Comparison of ENCODE assay signal across 4 fruit fly cellular contexts in genomic region chrX:18101098-18101711, dm6.
TF ChIP-seq lines count a peak whose summit lies in the region.

Mvb12 (minus strand) TSS chrX:18101314.

- no peak for TF ChIP-seq CTCF in whole organism, embryonic (GFP tag; optimal IDR thresholded peaks at IDR 0.05; lab: Kevin White, UChicago)

TF ChIP-seq in whole organism, adult, 20 proteins besides CTCF, POLR2A, EP300 and RAD21:
- TF ChIP-seq cic (GFP tag; optimal IDR thresholded peaks at IDR 0.05; lab: Kevin White, UChicago): no peak
- peak; percentile 25 for TF ChIP-seq CG7101 (tag; optimal IDR thresholded peaks at IDR 0.05; lab: Kevin White, UChicago)
- TF ChIP-seq CG14711 (tag; optimal IDR thresholded peaks at IDR 0.05; lab: Kevin White, UChicago): no peak
- peak; percentile 31 for TF ChIP-seq CG1620 (GFP tag; optimal IDR thresholded peaks at IDR 0.05; lab: Kevin White, UChicago)
- TF ChIP-seq CG12768 (GFP tag; optimal IDR thresholded peaks at IDR 0.05; lab: Kevin White, UChicago): no peak
- peak; percentile 50 for TF ChIP-seq Mnt (GFP tag; optimal IDR thresholded peaks at IDR 0.05; lab: Kevin White, UChicago)
- no peak for TF ChIP-seq CG5204 (GFP tag; optimal IDR thresholded peaks at IDR 0.05; lab: Kevin White, UChicago)
- no peak for TF ChIP-seq CG11617 (GFP tag; optimal IDR thresholded peaks at IDR 0.05; lab: Kevin White, UChicago)
- no peak for TF ChIP-seq kay (GFP tag; lab: Kevin White, UChicago; ENCODE audit: borderline replicate concordance)
- TF ChIP-seq cnc (optimal IDR thresholded peaks at IDR 0.05; lab: Kevin White, UChicago): peak in 1 of 2 experiments; percentile 72
- TF ChIP-seq ovo (GFP tag; optimal IDR thresholded peaks at IDR 0.05; lab: Kevin White, UChicago): no peak
- TF ChIP-seq pad (GFP tag; optimal IDR thresholded peaks at IDR 0.05; lab: Kevin White, UChicago): no peak
- TF ChIP-seq Clk (GFP tag; optimal IDR thresholded peaks at IDR 0.05; lab: Kevin White, UChicago): no peak
- TF ChIP-seq Crg-1 (GFP tag; optimal IDR thresholded peaks at IDR 0.05; lab: Kevin White, UChicago): no peak
- TF ChIP-seq toe (GFP tag; optimal IDR thresholded peaks at IDR 0.05; lab: Kevin White, UChicago): no peak
- peak; percentile 34 for TF ChIP-seq bab1 (GFP tag; optimal IDR thresholded peaks at IDR 0.05; lab: Kevin White, UChicago)
- peak; percentile 86 for TF ChIP-seq tj (GFP tag; optimal IDR thresholded peaks at IDR 0.05; lab: Kevin White, UChicago)

TF ChIP-seq in whole organism, embryonic, 481 proteins besides CTCF, POLR2A, EP300 and RAD21 (continues in another document):
- no peak for TF ChIP-seq Dfd (GFP tag; optimal IDR thresholded peaks at IDR 0.05; lab: Kevin White, UChicago)
- TF ChIP-seq CG14710 (tag; optimal IDR thresholded peaks at IDR 0.05; lab: Kevin White, UChicago): peak; percentile 15
- TF ChIP-seq ara (GFP tag; IDR thresholded peaks at IDR 0.05; lab: Robert Waterston, UW): 0 out of 2 replicates have a peak, but pooled peaks have one; percentile 20
- no peak for TF ChIP-seq H2.0 (GFP tag; IDR thresholded peaks at IDR 0.05; lab: Robert Waterston, UW)
- no peak for TF ChIP-seq Ets97D (GFP tag; optimal IDR thresholded peaks at IDR 0.05; lab: Kevin White, UChicago)
- TF ChIP-seq Ptx1 (GFP tag; IDR thresholded peaks at IDR 0.05; lab: Robert Waterston, UW): no peak
- TF ChIP-seq Fer3 (tag; optimal IDR thresholded peaks at IDR 0.05; lab: Kevin White, UChicago): no peak
- TF ChIP-seq CoRest (tag; optimal IDR thresholded peaks at IDR 0.05; lab: Kevin White, UChicago): peak; percentile 13
- TF ChIP-seq onecut (GFP tag; IDR thresholded peaks at IDR 0.05; lab: Robert Waterston, UW): no peak
- peak; percentile 54; the same call in 1 of the 2 replicates for TF ChIP-seq ato (GFP tag; IDR thresholded peaks at IDR 0.05; lab: Robert Waterston, UW; ENCODE audit: partially characterized antibody)
- TF ChIP-seq Fer2 (tag; optimal IDR thresholded peaks at IDR 0.05; lab: Kevin White, UChicago): no peak
- TF ChIP-seq CG7987 (GFP tag; optimal IDR thresholded peaks at IDR 0.05; lab: Kevin White, UChicago): peak; percentile 44
- no peak for TF ChIP-seq nom (GFP tag; optimal IDR thresholded peaks at IDR 0.05; lab: Kevin White, UChicago)
- TF ChIP-seq NC2β (GFP tag; optimal IDR thresholded peaks at IDR 0.05; lab: Kevin White, UChicago): peak; percentile 0
- TF ChIP-seq Oaz (GFP tag; IDR thresholded peaks at IDR 0.05; lab: Robert Waterston, UW): no peak
- no peak for TF ChIP-seq tll (GFP tag; optimal IDR thresholded peaks at IDR 0.05; lab: Kevin White, UChicago)
- TF ChIP-seq zf30C (GFP tag; optimal IDR thresholded peaks at IDR 0.05; lab: Kevin White, UChicago): no peak
- TF ChIP-seq CG3065 (GFP tag; optimal IDR thresholded peaks at IDR 0.05; lab: Kevin White, UChicago): no peak
- TF ChIP-seq CG5953 (GFP tag; IDR thresholded peaks at IDR 0.05; lab: Robert Waterston, UW): no peak
- peak; percentile 17 for TF ChIP-seq CG2202 (tag; optimal IDR thresholded peaks at IDR 0.05; lab: Kevin White, UChicago)
- TF ChIP-seq seq (GFP tag; IDR thresholded peaks at IDR 0.05; lab: Robert Waterston, UW): 0 out of 2 replicates have a peak, but pooled peaks have one; percentile 17
- TF ChIP-seq CG15696 (tag; optimal IDR thresholded peaks at IDR 0.05; lab: Kevin White, UChicago): peak; percentile 12
- peak; percentile 45 for TF ChIP-seq CG15601 (tag; optimal IDR thresholded peaks at IDR 0.05; lab: Kevin White, UChicago)
- TF ChIP-seq CG4328 (GFP tag; optimal IDR thresholded peaks at IDR 0.05; lab: Kevin White, UChicago): no peak
- TF ChIP-seq pros (GFP tag; optimal IDR thresholded peaks at IDR 0.05; lab: Kevin White, UChicago): no peak
- no peak for TF ChIP-seq Sry-β (GFP tag; optimal IDR thresholded peaks at IDR 0.05; lab: Kevin White, UChicago)

TF ChIP-seq in whole organism, prepupa, 60 proteins besides CTCF, POLR2A, EP300 and RAD21:
- TF ChIP-seq Sox102F (GFP tag; optimal IDR thresholded peaks at IDR 0.05; lab: Kevin White, UChicago): peak; percentile 24
- 0 out of 3 replicates have a peak, but pooled peaks have one; percentile 36 for TF ChIP-seq eg (GFP tag; IDR thresholded peaks at IDR 0.05; lab: Robert Waterston, UW)
- TF ChIP-seq Eip78C (GFP tag; lab: Kevin White, UChicago): no peak
- peak; percentile 5 for TF ChIP-seq CG6854 (GFP tag; optimal IDR thresholded peaks at IDR 0.05; lab: Kevin White, UChicago)
- peak; percentile 5 for TF ChIP-seq Eip75B (GFP tag; optimal IDR thresholded peaks at IDR 0.05; lab: Kevin White, UChicago)
- TF ChIP-seq dac (GFP tag; optimal IDR thresholded peaks at IDR 0.05; lab: Kevin White, UChicago): no peak
- peak; percentile 75 for TF ChIP-seq fkh (GFP tag; optimal IDR thresholded peaks at IDR 0.05; lab: Kevin White, UChicago)
- TF ChIP-seq CG7368 (GFP tag; optimal IDR thresholded peaks at IDR 0.05; lab: Kevin White, UChicago): no peak
- TF ChIP-seq CG8319 (GFP tag; optimal IDR thresholded peaks at IDR 0.05; lab: Kevin White, UChicago): no peak
- TF ChIP-seq dsx (GFP tag; optimal IDR thresholded peaks at IDR 0.05; lab: Kevin White, UChicago; ENCODE audit: poor library complexity, severe bottlenecking): peak; percentile 2
- TF ChIP-seq Ets21C (GFP tag; optimal IDR thresholded peaks at IDR 0.05; lab: Kevin White, UChicago): no peak
- no peak for TF ChIP-seq CG16779 (tag; optimal IDR thresholded peaks at IDR 0.05; lab: Kevin White, UChicago)

TF ChIP-seq in whole organism, wandering third instar larva, 38 proteins besides CTCF, POLR2A, EP300 and RAD21:
- TF ChIP-seq Hr83 (GFP tag; optimal IDR thresholded peaks at IDR 0.05; lab: Kevin White, UChicago; ENCODE audit: poor library complexity, severe bottlenecking) (no peak), CG32264 (GFP tag; optimal IDR thresholded peaks at IDR 0.05; lab: Kevin White, UChicago) (no peak), Hnf4 (GFP tag; optimal IDR thresholded peaks at IDR 0.05; lab: Kevin White, UChicago) (peak; percentile 8), Rel (GFP tag; optimal IDR thresholded peaks at IDR 0.05; lab: Kevin White, UChicago) (no peak), Rel (tag; optimal IDR thresholded peaks at IDR 0.05; lab: Kevin White, UChicago) (peak; percentile 30), rgr (GFP tag; optimal IDR thresholded peaks at IDR 0.05; lab: Kevin White, UChicago) (no peak), h (GFP tag; optimal IDR thresholded peaks at IDR 0.05; lab: Kevin White, UChicago) (no peak)
TF ChIP-seq in whole organism, wandering third instar larva: peak in this region for 2.
